Worm (Caenorhabditis elegans) whole organism, young adult: ENCODE results near the gene dpf-2.
A peak's percentile ranks its signal among the peaks of the same experiment; 100 is the strongest.

Source experiments
- B0019.2 ChIP-seq: fragments of 200-800 bp; sonication (Bioruptor generic); conservative IDR thresholded peaks from 2 replicates; pipeline ENCODE4 v1.3.6; 2022; ENCODE audit warnings: missing genetic modification reagents, missing genetic modification characterization, missing compliant biosample characterization
- F23B12.7 ChIP-seq: sonication (generic microtip); optimal IDR thresholded peaks from 2 replicates; lab custom pipeline; 2017; ENCODE audit warnings: missing genetic modification characterization, mild to moderate bottlenecking, missing compliant biosample characterization, antibody characterized with exemption, moderate library complexity; ENCODE audit not compliant: insufficient read depth
- F55B11.4 ChIP-seq: sonication (generic microtip); optimal IDR thresholded peaks from 2 replicates; lab custom pipeline; 2016; ENCODE audit warnings: missing compliant biosample characterization, missing genetic modification characterization, borderline replicate concordance; ENCODE audit not compliant: insufficient read depth
- F57C9.4 ChIP-seq: sonication (generic microtip); optimal IDR thresholded peaks from 2 replicates; lab custom pipeline; 2017; ENCODE audit warnings: mild to moderate bottlenecking, missing genetic modification characterization, missing compliant biosample characterization
- Y67H2A.10 ChIP-seq: fragments of 200-800 bp; sonication (Bioruptor generic); conservative IDR thresholded peaks from 2 replicates; pipeline ENCODE4 v1.3.6; 2022; ENCODE audit warnings: missing genetic modification reagents, missing genetic modification characterization, missing compliant biosample characterization
- ZK185.1 ChIP-seq: sonication (generic microtip); optimal IDR thresholded peaks from 2 replicates; lab custom pipeline; 2016; ENCODE audit warnings: mild to moderate bottlenecking, missing genetic modification characterization, missing compliant biosample characterization; ENCODE audit not compliant: poor library complexity, severe bottlenecking
- akir-1 ChIP-seq: fragments of 200-800 bp; sonication (Bioruptor generic); optimal IDR thresholded peaks from 2 replicates; lab custom pipeline; 2018; ENCODE audit warnings: mild to moderate bottlenecking, missing genetic modification characterization, moderate library complexity, missing compliant biosample characterization
- aptf-2 ChIP-seq: fragments of 200-800 bp; sonication (Bioruptor generic); conservative IDR thresholded peaks from 2 replicates; pipeline ENCODE4 v1.3.6; 2022; ENCODE audit warnings: missing genetic modification reagents, missing genetic modification characterization, missing compliant biosample characterization
- athp-1 ChIP-seq: sonication (generic microtip); optimal IDR thresholded peaks from 2 replicates; lab custom pipeline; 2017; ENCODE audit warnings: mild to moderate bottlenecking, missing genetic modification characterization, missing compliant biosample characterization
- bed-1 ChIP-seq: fragments of 200-800 bp; sonication (Bioruptor generic); IDR thresholded peaks from 2 replicates; pipeline ENCODE4 v1.3.6; 2022; ENCODE audit warnings: missing genetic modification reagents, missing genetic modification characterization, missing compliant biosample characterization
- ccch-3 ChIP-seq: fragments of 200-800 bp; sonication (Bioruptor generic); optimal IDR thresholded peaks from 2 replicates; lab custom pipeline; 2018; ENCODE audit warnings: mild to moderate bottlenecking, missing genetic modification characterization, missing compliant biosample characterization
- cebp-1 ChIP-seq, 2 experiments: fragments of 200-800 bp in 1 of 2; sonication (Bioruptor generic) in 1 of 2; sonication (generic microtip) in 1 of 2; IDR thresholded peaks in 1 of 2; optimal IDR thresholded peaks in 1 of 2; 2 replicates each; pipeline versions ENCODE4 v1.3.6 to Lab custom; 2017 to 2022; ENCODE audit warnings: missing compliant biosample characterization in 2 of 2, missing genetic modification characterization in 2 of 2, mild to moderate bottlenecking in 1 of 2, missing genetic modification reagents in 1 of 2, moderate library complexity in 1 of 2
- ceh-100 ChIP-seq: fragments of 200-800 bp; sonication (Bioruptor generic); IDR thresholded peaks from 2 replicates; pipeline ENCODE4 v1.3.6; 2022; ENCODE audit warnings: missing genetic modification reagents, missing genetic modification characterization, missing compliant biosample characterization
- dox-1 ChIP-seq: fragments of 200-800 bp; sonication (Bioruptor generic); IDR thresholded peaks from 2 replicates; pipeline ENCODE4 v1.3.6; 2022; ENCODE audit warnings: missing genetic modification reagents, missing genetic modification characterization, missing compliant biosample characterization
- egl-18 ChIP-seq: fragments of 200-800 bp; sonication (Bioruptor generic); IDR thresholded peaks from 2 replicates; pipeline ENCODE4 v1.3.6; 2022; ENCODE audit warnings: missing genetic modification reagents, missing genetic modification characterization, missing compliant biosample characterization
- egrh-3 ChIP-seq: fragments of 200-800 bp; sonication (Bioruptor generic); IDR thresholded peaks from 2 replicates; pipeline ENCODE4 v1.3.6; 2022; ENCODE audit warnings: missing genetic modification reagents, missing genetic modification characterization, missing compliant biosample characterization
- hmg-1.2 ChIP-seq: fragments of 200-800 bp; sonication (Bioruptor generic); IDR thresholded peaks from 2 replicates; pipeline ENCODE4 v1.3.6; 2022; ENCODE audit warnings: missing genetic modification reagents, missing genetic modification characterization, missing compliant biosample characterization
- hsf-1 ChIP-seq: fragments of 200-800 bp; sonication (Bioruptor generic); IDR thresholded peaks from 2 replicates; pipeline ENCODE4 v1.3.6; 2022; ENCODE audit warnings: missing genetic modification reagents, missing genetic modification characterization, missing compliant biosample characterization
- lin-26 ChIP-seq: fragments of 200-800 bp; sonication (Bioruptor generic); IDR thresholded peaks from 2 replicates; pipeline ENCODE4 v1.3.6; 2022; ENCODE audit warnings: missing genetic modification reagents, missing genetic modification characterization, missing compliant biosample characterization
- lir-1 ChIP-seq: fragments of 200-800 bp; sonication (Bioruptor generic); conservative IDR thresholded peaks from 2 replicates; pipeline ENCODE4 v1.3.6; 2022; ENCODE audit warnings: missing genetic modification reagents, missing genetic modification characterization, missing compliant biosample characterization
- lsy-27 ChIP-seq: sonication (generic microtip); optimal IDR thresholded peaks from 2 replicates; lab custom pipeline; 2017; ENCODE audit warnings: missing genetic modification characterization, mild to moderate bottlenecking, missing compliant biosample characterization, antibody characterized with exemption, missing genotype, borderline replicate concordance; ENCODE audit not compliant: insufficient read depth
- mcd-1 ChIP-seq: fragments of 200-800 bp; sonication (Bioruptor generic); IDR thresholded peaks from 2 replicates; pipeline ENCODE4 v1.3.6; 2022; ENCODE audit warnings: missing genetic modification reagents, missing genetic modification characterization, missing compliant biosample characterization
- mel-28 ChIP-seq: sonication (generic microtip); optimal IDR thresholded peaks from 2 replicates; lab custom pipeline; 2016; ENCODE audit warnings: borderline replicate concordance, mild to moderate bottlenecking, missing genetic modification characterization, missing compliant biosample characterization
- mes-4 ChIP-seq: sonication (generic microtip); optimal IDR thresholded peaks from 2 replicates; lab custom pipeline; 2016; ENCODE audit warnings: missing genotype, missing genetic modification characterization, missing compliant biosample characterization
- nhr-27 ChIP-seq: fragments of 200-800 bp; sonication (Bioruptor generic); optimal IDR thresholded peaks from 2 replicates; lab custom pipeline; 2018; ENCODE audit warnings: mild to moderate bottlenecking, missing genetic modification characterization, moderate library complexity, missing compliant biosample characterization
- nhr-80 ChIP-seq: sonication (generic microtip); optimal IDR thresholded peaks from 2 replicates; lab custom pipeline; 2016; ENCODE audit warnings: missing genetic modification characterization, missing compliant biosample characterization
- pbrm-1 ChIP-seq: fragments of 200-800 bp; sonication (Bioruptor generic); IDR thresholded peaks from 2 replicates; pipeline ENCODE4 v1.3.6; 2022; ENCODE audit warnings: missing genetic modification reagents, missing genetic modification characterization, missing compliant biosample characterization
- pha-4 ChIP-seq: fragments of 150-350 bp; sonication (generic microtip); optimal IDR thresholded peaks from 2 replicates; lab custom pipeline; 2014; ENCODE audit warnings: missing biosample characterization, missing genetic modification reagents, missing genetic modification characterization
- rpc-1 ChIP-seq, 2 experiments: fragments of 150-350 bp in 1 of 2; sonication (generic microtip) in 1 of 2; optimal IDR thresholded peaks; 2 replicates each; lab custom pipeline; 2014 to 2018; ENCODE audit warnings: missing biosample characterization in 1 of 2, missing genetic modification characterization in 1 of 2, missing genetic modification reagents in 1 of 2, missing genotype in 1 of 2
- sdz-38 ChIP-seq: sonication (generic microtip); optimal IDR thresholded peaks from 2 replicates; lab custom pipeline; 2016; ENCODE audit warnings: missing genotype, missing genetic modification characterization, missing compliant biosample characterization
- sea-2 ChIP-seq: fragments of 200-800 bp; sonication (Bioruptor generic); IDR thresholded peaks from 2 replicates; pipeline ENCODE4 v1.3.6; 2022; ENCODE audit warnings: missing genetic modification characterization, missing compliant biosample characterization
- snpc-1.3 ChIP-seq: sonication (generic microtip); optimal IDR thresholded peaks from 2 replicates; lab custom pipeline; 2017; ENCODE audit warnings: missing genetic modification characterization, mild to moderate bottlenecking, missing compliant biosample characterization, antibody characterized with exemption, moderate library complexity, missing genotype, missing genetic modification reagents; ENCODE audit not compliant: insufficient read depth
- snpc-4 ChIP-seq, 5 experiments: fragments of 150-350 bp in 1 of 5; sonication (generic microtip) in 4 of 5; optimal IDR thresholded peaks; 2 replicates each; lab custom pipeline; 2014 to 2018; ENCODE audit warnings: missing genetic modification characterization in 5 of 5, missing biosample characterization in 3 of 5, antibody characterized with exemption in 2 of 5, mild to moderate bottlenecking in 2 of 5, missing compliant biosample characterization in 2 of 5, missing genotype in 2 of 5, moderate library complexity in 2 of 5, missing genetic modification reagents in 1 of 5
- sptf-2 ChIP-seq: fragments of 200-800 bp; sonication (Bioruptor generic); optimal IDR thresholded peaks from 2 replicates; lab custom pipeline; 2018; ENCODE audit warnings: mild to moderate bottlenecking, missing genetic modification characterization, missing compliant biosample characterization
- xnd-1 ChIP-seq: sonication (generic microtip); optimal IDR thresholded peaks from 2 replicates; lab custom pipeline; 2016; ENCODE audit warnings: missing genotype, missing genetic modification reagents, missing genetic modification characterization, missing compliant biosample characterization
- zfh-2 ChIP-seq: fragments of 200-800 bp; sonication (Bioruptor generic); conservative IDR thresholded peaks from 2 replicates; pipeline ENCODE4 v1.3.6; 2022; ENCODE audit warnings: missing genetic modification reagents, missing genetic modification characterization, missing compliant biosample characterization
- ztf-22 ChIP-seq: fragments of 200-800 bp; sonication (Bioruptor generic); optimal IDR thresholded peaks from 2 replicates; lab custom pipeline; 2018; ENCODE audit warnings: mild to moderate bottlenecking, missing genetic modification characterization, moderate library complexity, missing compliant biosample characterization

dpf-2 gene

DNA sequence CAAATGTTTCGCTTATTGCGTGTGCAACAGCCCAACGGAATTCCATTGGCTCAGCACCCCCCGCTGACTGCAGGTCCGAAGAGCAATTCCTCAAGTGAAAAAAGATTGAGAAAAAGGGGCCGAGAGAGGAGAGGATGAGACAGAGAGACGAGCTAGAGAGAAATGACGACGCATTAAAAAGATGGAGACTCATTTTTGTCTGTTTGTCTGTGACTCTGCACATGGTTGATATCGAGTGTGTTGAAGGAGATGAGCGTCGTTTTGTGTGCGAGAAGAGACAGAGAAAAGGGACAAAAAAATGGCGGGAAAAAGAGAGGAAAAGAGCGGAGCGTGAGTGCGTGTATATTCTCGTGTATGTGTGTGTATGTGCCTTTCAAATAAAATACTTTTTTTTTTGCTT is 9.4 kb downstream of the dpf-2 start (continued):
- TF ChIP-seq athp-1 (no peak), ccch-3 (no peak), F23B12.7 (tag; lab: Kevin White, UChicago) (peak; percentile 33), pbrm-1 (no peak; the same call in 1 of the 2 replicates)
- TF ChIP-seq, all 124 proteins: peak for 37

DNA sequence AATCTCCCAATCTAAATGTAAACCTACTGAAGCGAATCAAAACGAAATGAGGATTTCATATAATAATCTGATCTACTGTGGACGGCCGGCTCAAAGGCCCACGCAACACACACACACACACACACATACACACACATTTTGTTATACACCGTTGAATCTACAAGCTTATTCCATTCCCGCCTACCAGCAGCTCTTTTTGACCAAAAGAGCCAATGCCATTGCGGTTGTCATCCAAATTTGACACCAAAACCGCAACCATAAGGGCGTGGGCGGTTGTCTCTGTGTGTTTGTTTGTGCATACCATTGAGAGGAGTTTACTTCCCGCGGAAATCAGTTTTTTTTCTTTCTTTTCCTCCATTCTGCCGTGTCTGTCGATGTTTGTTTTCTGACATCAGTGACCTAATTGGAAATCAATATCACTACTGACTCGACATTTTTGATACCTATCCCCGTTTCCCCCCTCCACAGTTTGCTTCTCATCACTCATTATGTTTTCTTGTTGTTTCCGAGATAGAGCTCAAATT is 11.3 kb downstream of the dpf-2 start:
- no peak for TF ChIP-seq lsy-27 (tag; lab: Kevin White, UChicago)
- no peak for TF ChIP-seq snpc-4 (GFP tag; optimal IDR thresholded peaks at IDR 0.05; lab: Kevin White, UChicago)
- no peak for TF ChIP-seq snpc-4 (tag; optimal IDR thresholded peaks at IDR 0.05; lab: Kevin White, UChicago)

DNA sequence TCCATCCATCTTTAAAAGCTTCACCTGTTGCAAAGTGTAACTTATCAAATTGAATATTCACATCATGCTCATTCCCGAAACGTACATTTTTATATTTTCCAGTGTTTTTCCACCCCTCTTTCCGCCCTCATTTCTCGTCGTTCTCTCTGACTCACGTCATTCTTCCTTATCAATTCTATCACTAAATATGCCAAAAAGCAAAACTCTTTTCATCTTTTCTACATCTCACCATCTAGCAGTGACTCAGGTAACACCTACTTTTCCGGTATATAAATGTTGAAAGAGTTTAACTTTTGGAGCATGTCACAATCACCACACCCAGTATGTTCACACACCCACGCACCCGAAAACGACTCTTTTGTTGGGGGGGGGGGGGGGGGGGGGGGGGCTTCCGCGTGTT is 12.8 kb downstream of the dpf-2 start:
- TF ChIP-seq mel-28 (tag; lab: Kevin White, UChicago): no peak
- peak; percentile 44 for TF ChIP-seq nhr-80 (tag; lab: Kevin White, UChicago)
- no peak for TF ChIP-seq bed-1
- no peak for TF ChIP-seq mes-4 (tag; lab: Kevin White, UChicago)
- no peak for TF ChIP-seq cebp-1 (GFP tag; IDR thresholded peaks at IDR 0.05; lab: Robert Waterston, UW)
- peak; percentile 42 for TF ChIP-seq cebp-1 (tag; optimal IDR thresholded peaks at IDR 0.05; lab: Kevin White, UChicago)
- peak; percentile 67 for TF ChIP-seq zfh-2 (GFP tag; lab: Robert Waterston, UW)
- no peak for TF ChIP-seq ZK185.1 (tag; lab: Kevin White, UChicago)
- TF ChIP-seq dox-1: 0 out of 2 replicates have a peak, but pooled peaks have one; percentile 14
- no peak for TF ChIP-seq snpc-1.3 (tag; lab: Kevin White, UChicago)
- TF ChIP-seq lir-1: no peak
- TF ChIP-seq xnd-1 (tag; lab: Kevin White, UChicago): no peak
- TF ChIP-seq egrh-3 (GFP tag; lab: Robert Waterston, UW): peak; percentile 38; the same call in 1 of the 2 replicates

DNA sequence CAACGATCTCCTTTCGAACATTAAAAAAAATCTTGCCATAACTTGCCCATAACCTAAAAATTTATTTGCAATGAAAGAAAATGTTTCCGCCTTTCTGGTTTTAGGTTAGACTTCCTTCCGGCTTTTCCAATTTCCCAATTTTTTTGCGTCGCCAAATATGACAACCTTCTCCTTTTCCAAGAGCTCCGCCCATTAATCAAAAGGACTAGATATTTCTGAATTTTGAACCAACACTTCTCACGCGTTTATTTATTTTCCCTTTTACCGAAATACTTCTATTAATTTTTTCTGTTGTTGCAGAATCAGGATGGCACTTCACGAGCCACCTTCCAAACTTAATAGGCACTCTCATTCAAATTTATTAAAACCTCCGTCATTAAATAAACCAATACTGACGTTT is 14.0 kb downstream of the dpf-2 start, which contains the start of gene egrh-1:
Gene egrh-1, plus strand, starts transcription at position 301 of the 400 bp plus-strand sequence.
- TF ChIP-seq B0019.2 (no peak), hsf-1 (GFP tag; lab: Robert Waterston, UW) (no peak), akir-1 (GFP tag; lab: Kevin White, UChicago) (no peak), mcd-1 (no peak), sea-2 (GFP tag; lab: Robert Waterston, UW) (no peak), egl-18 (GFP tag; lab: Robert Waterston, UW) (no peak), F57C9.4 (tag; lab: Kevin White, UChicago) (no peak)

DNA sequence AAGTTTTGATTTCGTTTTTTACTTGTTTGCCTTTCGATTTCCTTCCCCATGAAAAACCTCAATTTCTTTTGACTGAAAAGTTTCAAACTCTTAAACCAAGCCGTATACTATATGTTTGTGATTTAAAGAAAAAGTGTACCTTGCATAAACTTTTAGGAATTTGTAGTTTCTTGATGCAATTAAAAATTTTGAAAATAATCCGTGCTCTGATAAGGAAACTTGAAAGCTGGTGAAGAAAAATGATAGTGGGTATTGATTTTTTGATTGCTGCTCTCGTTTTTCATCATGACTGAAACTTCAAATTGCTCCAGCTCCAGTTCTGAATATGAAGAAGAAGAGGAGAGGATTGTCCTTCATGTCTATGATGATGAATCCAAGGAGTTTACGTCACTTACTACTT is 17.4 kb downstream of the dpf-2 start, which contains the start of gene acd-3:
Gene acd-3, plus strand, starts transcription at position 222 of the 400 bp plus-strand sequence.
- TF ChIP-seq lin-26 (GFP tag; lab: Robert Waterston, UW) (no peak), nhr-80 (tag; lab: Kevin White, UChicago) (peak; percentile 44)

DNA sequence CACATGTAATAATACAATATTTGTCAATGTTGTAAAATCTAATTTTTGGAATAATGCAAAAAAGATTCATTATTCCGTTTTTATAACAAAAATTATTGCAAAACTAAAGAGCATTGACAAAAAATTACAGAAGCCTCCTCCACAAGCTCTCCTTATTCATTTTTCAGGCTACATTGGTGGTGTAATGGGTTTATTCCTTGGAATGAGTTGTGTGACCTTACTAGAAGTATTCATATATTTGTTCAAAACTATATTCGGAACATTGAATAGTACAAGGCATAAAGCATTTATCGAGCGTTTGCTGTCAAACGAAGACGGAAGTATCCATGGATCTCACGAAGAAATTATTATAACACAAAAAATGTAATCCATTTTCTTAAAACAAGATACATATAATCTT is 20.3 kb downstream of the dpf-2 start:
- TF ChIP-seq akir-1 (GFP tag; lab: Kevin White, UChicago) (no peak), rpc-1 (optimal IDR thresholded peaks at IDR 0.05; lab: Kevin White, UChicago) (no peak), rpc-1 (tag; optimal IDR thresholded peaks at IDR 0.05; lab: Kevin White, UChicago) (no peak), aptf-2 (GFP tag; lab: Robert Waterston, UW) (no peak), sptf-2 (no peak), nhr-27 (tag; lab: Kevin White, UChicago) (no peak), F55B11.4 (tag; lab: Kevin White, UChicago) (no peak), Y67H2A.10 (GFP tag; lab: Robert Waterston, UW) (no peak), ZK185.1 (tag; lab: Kevin White, UChicago) (no peak), ceh-100 (GFP tag; lab: Robert Waterston, UW) (no peak), ztf-22 (no peak), hmg-1.2 (GFP tag; lab: Robert Waterston, UW) (no peak), mcd-1 (no peak), pha-4 (tag; lab: Kevin White, UChicago) (no peak), bed-1 (no peak), sdz-38 (no peak)
- TF ChIP-seq, all 124 proteins: peak for 0
